Fruit fly (Drosophila melanogaster): Measurements from ENCODE around the gene CG12811.

DNA sequence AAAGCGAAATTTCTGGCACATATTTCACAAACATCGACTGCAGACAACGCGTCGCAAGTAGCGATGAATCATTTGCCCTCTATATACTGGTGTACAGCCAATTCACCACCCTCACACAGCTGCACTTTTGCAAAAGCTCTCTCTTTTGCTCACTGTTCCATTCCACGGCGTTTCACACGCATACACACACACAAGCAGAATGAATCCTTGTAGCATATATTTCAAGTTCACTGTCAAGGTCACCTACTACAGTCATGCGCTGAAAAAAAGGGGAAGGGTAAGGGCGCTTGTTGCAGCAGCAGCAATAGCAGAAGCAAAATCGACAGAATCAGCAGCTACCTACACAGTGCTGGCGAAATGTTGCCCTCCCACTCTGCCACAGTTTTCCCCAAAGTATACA lies 32.1 kb upstream of the CG12811 start:
- no peak for TF ChIP-seq Dfd (GFP tag; optimal IDR thresholded peaks at IDR 0.05)
- TF ChIP-seq OdsH (GFP tag; optimal IDR thresholded peaks at IDR 0.05): peak; percentile 6
- TF ChIP-seq psq (GFP tag; optimal IDR thresholded peaks at IDR 0.05): no peak
- no peak for TF ChIP-seq pan (optimal IDR thresholded peaks at IDR 0.05)
- no peak for TF ChIP-seq ey (GFP tag; optimal IDR thresholded peaks at IDR 0.05)
- TF ChIP-seq h (GFP tag; optimal IDR thresholded peaks at IDR 0.05): no peak
- TF ChIP-seq br (GFP tag; optimal IDR thresholded peaks at IDR 0.05): no peak
- no peak for TF ChIP-seq Vsx2 (GFP tag; optimal IDR thresholded peaks at IDR 0.05; ENCODE audit: partially characterized antibody)
- peak; percentile 22 for TF ChIP-seq N (GFP tag; optimal IDR thresholded peaks at IDR 0.05)
